Worm (Caenorhabditis elegans): ENCODE measurements around the gene K02E10.4.

- TF ChIP-seq lim-7 (GFP tag; IDR thresholded peaks at IDR 0.05), result no peak
- TF ChIP-seq unc-39 (tag; optimal IDR thresholded peaks at IDR 0.05), result no peak
Measured at ce11 chrX:2456141-2456540, 26.9 kb upstream of the K02E10.4 start.

Data from whole organism, L4 larva.